Fruit fly (Drosophila melanogaster): ENCODE measurements around the gene Mkk4.

The Mkk4 gene

DNA sequence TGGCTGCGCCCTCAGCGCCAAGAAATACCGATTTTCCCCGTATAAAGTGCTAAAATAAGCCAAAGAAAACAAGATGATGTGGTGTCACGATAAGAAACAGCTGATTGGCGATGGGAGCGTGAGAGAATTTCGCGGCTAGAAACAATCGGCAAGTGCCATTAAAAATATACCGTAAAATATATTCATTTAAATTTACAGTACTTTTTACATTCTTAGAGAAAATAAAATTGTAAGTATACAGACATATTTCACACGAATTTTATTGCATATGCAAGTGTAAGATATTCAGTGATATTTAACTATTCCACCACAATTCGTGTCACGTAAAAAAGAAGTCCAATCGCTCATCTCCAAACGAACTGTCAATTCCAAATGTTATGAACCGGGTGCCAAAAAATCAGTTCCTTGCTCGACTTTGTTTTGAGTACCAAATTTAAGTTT, 26.0 kb upstream of the Mkk4 start, which contains the start of the genes Unc50, CG11755 and CG8043 (continued):
- peak; percentile 56 for TF ChIP-seq Eip93F (GFP tag; optimal IDR thresholded peaks at IDR 0.05)
- TF ChIP-seq CG6792 (GFP tag; optimal IDR thresholded peaks at IDR 0.05) = peak; percentile 57
- TF ChIP-seq OdsH (GFP tag; optimal IDR thresholded peaks at IDR 0.05) = peak; percentile 81
- no peak; the same call in 1 of the 2 replicates for TF ChIP-seq CG11294 (GFP tag; IDR thresholded peaks at IDR 0.05)
- TF ChIP-seq CG10669 (GFP tag; optimal IDR thresholded peaks at IDR 0.05) = peak; percentile 51
- TF ChIP-seq CG6808 (GFP tag; optimal IDR thresholded peaks at IDR 0.05) = no peak
- peak; percentile 62 for TF ChIP-seq Sox15 (GFP tag; optimal IDR thresholded peaks at IDR 0.05)
- peak; percentile 14 for TF ChIP-seq Lpt (GFP tag; optimal IDR thresholded peaks at IDR 0.05)

DNA sequence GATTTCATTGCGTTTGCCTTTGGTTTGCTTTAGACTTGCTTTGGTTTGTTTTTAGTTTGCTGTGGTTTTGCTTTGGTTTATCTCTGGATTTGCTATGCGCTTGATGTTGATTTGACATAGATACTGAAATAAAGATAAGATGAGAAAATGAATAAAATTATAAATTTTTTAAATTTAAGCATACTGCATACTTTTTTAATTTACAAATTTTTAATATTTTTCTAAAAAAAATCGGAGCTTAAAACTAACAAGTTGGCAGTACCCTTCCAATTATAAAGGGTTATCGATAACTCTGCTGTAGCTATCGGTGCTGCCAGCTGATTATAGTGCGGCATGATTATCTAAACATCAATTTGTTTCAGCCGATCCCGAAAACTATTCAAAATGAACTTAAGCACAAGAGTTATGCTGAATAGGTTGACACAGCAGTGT, 23.2 kb upstream of the Mkk4 start, which contains the start of gene mRpL19:
mRpL19 (plus strand) TSS at position 307 of the 432 bp plus-strand sequence.
- TF ChIP-seq esn (GFP tag; optimal IDR thresholded peaks at IDR 0.05) = peak; percentile 31
- no peak for TF ChIP-seq Blimp-1 (GFP tag; optimal IDR thresholded peaks at IDR 0.05)
- TF ChIP-seq Hr4 (GFP tag; optimal IDR thresholded peaks at IDR 0.05) = peak; percentile 9
- TF ChIP-seq OdsH (GFP tag; optimal IDR thresholded peaks at IDR 0.05) = peak; percentile 13
- peak; percentile 30 for TF ChIP-seq Smox (GFP tag; optimal IDR thresholded peaks at IDR 0.05)
- TF ChIP-seq lz (GFP tag; optimal IDR thresholded peaks at IDR 0.05) = no peak
- TF ChIP-seq svp (GFP tag) = no peak
- no peak for TF ChIP-seq CG11902 (GFP tag; optimal IDR thresholded peaks at IDR 0.05)
- TF ChIP-seq cyc (GFP tag; optimal IDR thresholded peaks at IDR 0.05) = no peak
- no peak for TF ChIP-seq Eip93F (GFP tag; optimal IDR thresholded peaks at IDR 0.05)
- TF ChIP-seq Eip75B (GFP tag; optimal IDR thresholded peaks at IDR 0.05) = peak; percentile 1
- no peak for TF ChIP-seq dsx (GFP tag; optimal IDR thresholded peaks at IDR 0.05; ENCODE audit: poor library complexity, severe bottlenecking)
- no peak for TF ChIP-seq CG8319 (GFP tag; optimal IDR thresholded peaks at IDR 0.05)
- no peak for TF ChIP-seq Ets21C (GFP tag; optimal IDR thresholded peaks at IDR 0.05)
- TF ChIP-seq CG3032 (tag; optimal IDR thresholded peaks at IDR 0.05) = peak; percentile 46
- TF ChIP-seq Eip78C (GFP tag) = peak; percentile 85
- TF ChIP-seq CG8119 (GFP tag; IDR thresholded peaks at IDR 0.05) = no peak
- TF ChIP-seq spab (GFP tag; optimal IDR thresholded peaks at IDR 0.05) = no peak
- TF ChIP-seq CG15336 (GFP tag; IDR thresholded peaks at IDR 0.05) = peak; percentile 10; the same call in 1 of the 2 replicates
- TF ChIP-seq Lpt (GFP tag; optimal IDR thresholded peaks at IDR 0.05) = no peak
- peak; percentile 30 for TF ChIP-seq Ets96B (tag; optimal IDR thresholded peaks at IDR 0.05)
- TF ChIP-seq Sox15 (GFP tag; optimal IDR thresholded peaks at IDR 0.05) = no peak
- no peak for TF ChIP-seq CG34406 (GFP tag; optimal IDR thresholded peaks at IDR 0.05)
- TF ChIP-seq CG11294 (GFP tag; IDR thresholded peaks at IDR 0.05) = no peak
- no peak for TF ChIP-seq CG6792 (GFP tag; optimal IDR thresholded peaks at IDR 0.05)
- TF ChIP-seq topi (GFP tag; optimal IDR thresholded peaks at IDR 0.05) = no peak
- TF ChIP-seq ss (GFP tag; optimal IDR thresholded peaks at IDR 0.05) = no peak
- no peak for TF ChIP-seq Hr39 (GFP tag; optimal IDR thresholded peaks at IDR 0.05)
- TF ChIP-seq Sox102F (GFP tag; optimal IDR thresholded peaks at IDR 0.05) = peak; percentile 1
- TF ChIP-seq Gug (GFP tag; IDR thresholded peaks at IDR 0.05) = no peak
- peak; percentile 6 for TF ChIP-seq Met (GFP tag; optimal IDR thresholded peaks at IDR 0.05)
- TF ChIP-seq CG31627 (GFP tag; optimal IDR thresholded peaks at IDR 0.05) = no peak
- TF ChIP-seq fd85E (GFP tag; optimal IDR thresholded peaks at IDR 0.05) = no peak
- TF ChIP-seq CG1621 (tag; optimal IDR thresholded peaks at IDR 0.05) = no peak
- peak; percentile 9 for TF ChIP-seq Sox14 (GFP tag; optimal IDR thresholded peaks at IDR 0.05)
- TF ChIP-seq CG7368 (GFP tag; optimal IDR thresholded peaks at IDR 0.05) = no peak
- no peak for TF ChIP-seq achi (GFP tag; optimal IDR thresholded peaks at IDR 0.05)

All from whole organism, prepupa.